Worm (Caenorhabditis elegans) whole organism, mixed stage, embryonic: ENCODE measurements around the gene F43G6.7.

Experiments
- drap-1 ChIP-seq: fragments of 200-800 bp; sonication (Bioruptor generic); optimal IDR thresholded peaks from 3 replicates; lab custom pipeline; 2018; ENCODE audit warnings: mild to moderate bottlenecking, missing genetic modification characterization, missing compliant biosample characterization
- elt-1 ChIP-seq: sonication (generic microtip); optimal IDR thresholded peaks from 2 replicates; lab custom pipeline; 2017; ENCODE audit warnings: missing genetic modification characterization, mild to moderate bottlenecking, missing compliant biosample characterization, antibody characterized with exemption, moderate library complexity, borderline replicate concordance; ENCODE audit not compliant: insufficient read depth
- elt-3 ChIP-seq: fragments of 150-350 bp; optimal IDR thresholded peaks from 2 replicates; lab custom pipeline; 2014; ENCODE audit warnings: missing biosample characterization, missing genetic modification characterization
- lin-13 ChIP-seq: fragments of 150-350 bp; optimal IDR thresholded peaks from 2 replicates; lab custom pipeline; 2014; ENCODE audit warnings: missing biosample characterization, missing genetic modification characterization
- lsy-2 ChIP-seq: fragments of 150-350 bp; optimal IDR thresholded peaks from 2 replicates; lab custom pipeline; 2014; ENCODE audit warnings: missing biosample characterization, missing genetic modification characterization
- mep-1 ChIP-seq: fragments of 150-350 bp; optimal IDR thresholded peaks from 2 replicates; lab custom pipeline; 2017; ENCODE audit warnings: missing biosample characterization, missing genetic modification reagents, missing genetic modification characterization, inconsistent platforms
- unc-39 ChIP-seq: fragments of 150-350 bp; optimal IDR thresholded peaks from 2 replicates; lab custom pipeline; 2014; ENCODE audit warnings: missing biosample characterization, missing genetic modification characterization
- unc-62 ChIP-seq: fragments of 150-350 bp; optimal IDR thresholded peaks from 2 replicates; lab custom pipeline; 2014; ENCODE audit warnings: missing biosample characterization, missing genetic modification reagents, missing genetic modification characterization
- ztf-11 ChIP-seq: fragments of 150-350 bp; optimal IDR thresholded peaks from 2 replicates; lab custom pipeline; 2014; ENCODE audit warnings: missing biosample characterization, missing genetic modification characterization

ce11 chrII:11794392-11794791 lies 16.2 kb upstream of the F43G6.7 start:
- TF ChIP-seq ztf-11, result no peak
- TF ChIP-seq lin-13, result no peak
- TF ChIP-seq drap-1 (GFP tag; lab: Kevin White, UChicago), result no peak
- peak; percentile 26 for TF ChIP-seq unc-62 (GFP tag; lab: Kevin White, UChicago)
- TF ChIP-seq mep-1 (tag; lab: Kevin White, UChicago), result no peak
- no peak for TF ChIP-seq lsy-2
- TF ChIP-seq elt-3 (tag; lab: Kevin White, UChicago), result no peak
- TF ChIP-seq elt-1 (tag; lab: Kevin White, UChicago), result no peak
- no peak for TF ChIP-seq unc-39 (tag; lab: Kevin White, UChicago)
